Fruit fly (Drosophila melanogaster) whole organism, wandering third instar larva: ENCODE results near the gene CG43739.

ENCODE experiments used
- jim ChIP-seq: fragments of 175-275, 200-325 bp; sonication (Bioruptor generic); optimal IDR thresholded peaks from 2 replicates; lab custom pipeline; 2016; ENCODE audit warnings: missing biosample characterization, mild to moderate bottlenecking, missing genetic modification characterization
- rgr ChIP-seq: fragments of 200-800 bp; sonication (Bioruptor generic); optimal IDR thresholded peaks from 3 replicates; lab custom pipeline; 2016; ENCODE audit warnings: missing biosample characterization, mild to moderate bottlenecking, missing genetic modification characterization
- usp ChIP-seq: fragments of >200 bp; optimal IDR thresholded peaks from 2 replicates; lab custom pipeline; 2017; ENCODE audit warnings: missing biosample characterization, missing genetic modification characterization

- TF ChIP-seq jim (GFP tag; lab: Kevin White, UChicago) (no peak), rgr (no peak), usp (GFP tag; lab: Kevin White, UChicago) (no peak)
Measured at dm6 chr2L:20950421-20951108, 31.8 kb upstream of the CG43739 start.
